Fruit fly (Drosophila melanogaster) ovary, adult (tissue): Measurements from ENCODE around the gene CG34429.

Source experiments
- CG17801 ChIP-seq: fragments of 200-800 bp; optimal IDR thresholded peaks from 2 replicates; lab custom pipeline; 2019; ENCODE audit warnings: missing biosample characterization, mild to moderate bottlenecking, missing genetic modification characterization, moderate library complexity; ENCODE audit not compliant: partially characterized antibody

Gene CG34429

DNA sequence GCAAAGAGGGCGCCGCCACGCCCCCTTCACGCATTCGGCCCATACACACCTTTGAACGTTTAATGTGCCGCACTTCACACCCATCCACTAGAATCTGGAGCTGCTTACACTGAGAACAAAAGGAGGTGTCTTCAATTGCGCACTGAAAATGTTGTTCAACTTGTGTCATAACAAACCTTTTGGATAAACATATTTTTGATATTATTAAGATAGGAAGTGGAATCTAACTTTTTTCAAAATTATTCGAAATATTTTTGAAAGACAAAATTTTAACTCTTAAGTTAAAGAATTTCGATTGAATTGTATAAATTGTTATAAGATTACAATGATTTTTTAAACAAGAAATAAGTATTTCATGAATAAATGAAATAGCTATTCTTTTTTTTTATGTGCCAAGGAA, 5.4 kb downstream of the CG34429 start:
- TF ChIP-seq CG17801: no peak

DNA sequence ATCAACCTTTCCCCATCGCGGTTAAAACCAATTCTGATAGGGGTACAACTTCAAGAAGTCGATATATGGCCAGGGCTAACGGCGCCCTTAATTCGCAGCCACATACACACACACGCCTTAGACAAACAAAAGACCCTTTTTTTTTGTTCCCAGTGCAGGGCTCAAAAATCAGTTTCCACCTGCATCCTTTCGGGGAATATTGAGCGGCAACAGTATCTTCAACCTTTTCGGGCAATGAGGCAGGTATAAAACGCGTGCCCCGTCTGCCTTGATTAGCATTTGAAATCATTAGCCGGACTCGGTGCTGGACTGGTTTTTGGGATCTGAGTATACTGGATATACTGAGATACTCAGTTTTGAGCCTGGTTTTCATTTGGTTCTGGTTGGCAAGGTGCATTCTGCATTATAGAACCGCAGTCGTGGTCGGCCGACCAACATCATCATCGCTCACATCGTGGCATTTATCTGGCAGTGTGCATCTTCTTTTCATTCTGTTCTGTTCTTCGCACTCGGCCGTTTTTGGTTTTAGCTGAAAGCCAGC, 11.3 kb downstream of the CG34429 start:
- TF ChIP-seq CG17801: no peak

DNA sequence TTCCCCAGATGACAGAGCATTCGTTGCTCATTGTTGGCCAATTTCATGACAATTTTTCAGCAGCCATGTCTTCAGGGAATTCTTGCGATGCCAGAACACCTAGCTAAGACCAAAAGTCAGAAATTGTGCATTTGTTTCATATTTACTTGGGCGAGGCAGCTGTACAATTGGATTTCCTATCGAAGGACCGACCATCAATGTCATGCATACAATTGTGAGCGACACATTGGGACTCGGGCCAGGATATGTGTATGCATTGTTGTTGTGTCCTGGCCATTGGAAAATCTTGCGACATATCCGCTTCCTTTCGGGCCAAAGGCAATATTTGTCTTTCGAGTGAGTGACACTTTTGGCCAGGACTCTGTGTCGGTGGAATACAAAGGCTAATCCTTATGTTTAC, 14.5 kb downstream of the CG34429 start:
- TF ChIP-seq CG17801: no peak

DNA sequence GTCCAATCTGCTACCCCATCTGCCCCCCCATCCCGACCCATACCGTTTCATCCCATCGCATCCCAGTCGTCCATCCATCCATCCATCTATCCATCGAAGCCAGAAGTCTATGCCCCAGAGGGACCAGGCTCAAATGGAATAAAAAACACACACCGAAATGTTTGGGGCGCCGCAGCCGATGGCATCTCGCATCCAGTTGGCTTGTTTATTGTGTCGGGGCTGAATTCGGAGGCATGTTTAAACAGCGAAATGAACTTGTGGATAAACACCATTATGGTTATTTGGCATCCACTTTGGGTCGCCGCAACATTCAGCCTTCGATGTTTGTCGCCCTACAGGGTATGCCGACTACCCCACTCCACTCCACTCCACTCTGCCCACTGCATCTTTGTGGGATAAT, 17.6 kb downstream of the CG34429 start:
- TF ChIP-seq CG17801: no peak

DNA sequence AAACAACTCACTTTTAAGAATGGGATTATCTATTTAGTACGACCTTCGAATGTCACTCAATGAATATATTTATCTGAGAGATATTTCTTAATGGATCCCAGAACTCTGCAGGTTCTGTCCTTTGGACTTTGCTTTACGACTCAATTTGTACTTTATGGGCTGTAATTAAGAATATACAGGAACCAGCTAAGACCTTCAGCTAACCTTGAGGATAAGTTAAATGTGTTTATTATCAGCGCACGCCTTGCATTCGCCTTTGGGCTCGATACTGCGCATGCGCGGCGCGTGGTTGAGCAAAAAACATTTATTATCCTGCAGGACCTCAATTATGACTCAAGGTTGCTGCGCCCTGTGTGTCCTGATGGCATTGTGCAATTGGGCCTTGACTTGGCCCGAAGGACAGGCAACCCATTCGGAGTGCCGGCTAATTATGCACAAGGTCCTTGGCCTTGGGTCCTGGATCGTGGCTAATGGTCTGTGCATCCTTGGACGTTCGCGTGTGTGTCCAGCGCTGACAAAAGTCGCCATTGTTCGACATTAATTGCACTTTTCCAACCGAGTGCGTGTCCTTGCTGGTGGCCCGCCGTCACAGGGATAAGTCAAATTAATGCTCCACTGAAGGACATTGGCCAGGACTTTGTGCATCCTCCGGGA, 18.6 kb downstream of the CG34429 start:
- no peak for TF ChIP-seq CG17801

DNA sequence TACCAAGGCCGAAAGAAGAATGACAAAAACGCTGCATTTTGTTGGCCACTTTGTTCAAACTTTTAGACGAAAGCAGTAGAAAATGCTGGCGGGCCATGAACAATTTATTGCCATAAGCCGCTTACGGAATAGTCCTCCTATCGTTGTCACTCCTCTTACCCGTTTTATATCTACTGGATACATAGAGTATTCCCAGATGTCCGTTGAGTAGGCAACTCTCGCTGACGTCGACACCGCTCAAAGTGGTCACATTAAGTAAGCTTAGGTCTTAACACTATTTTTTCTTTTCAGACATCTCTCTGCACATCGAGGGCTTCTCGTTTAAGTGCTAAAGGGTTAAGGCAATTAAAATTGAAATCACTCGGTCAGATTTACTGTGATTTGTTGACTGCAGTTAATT, 20.6 kb downstream of the CG34429 start:
- TF ChIP-seq CG17801: no peak

DNA sequence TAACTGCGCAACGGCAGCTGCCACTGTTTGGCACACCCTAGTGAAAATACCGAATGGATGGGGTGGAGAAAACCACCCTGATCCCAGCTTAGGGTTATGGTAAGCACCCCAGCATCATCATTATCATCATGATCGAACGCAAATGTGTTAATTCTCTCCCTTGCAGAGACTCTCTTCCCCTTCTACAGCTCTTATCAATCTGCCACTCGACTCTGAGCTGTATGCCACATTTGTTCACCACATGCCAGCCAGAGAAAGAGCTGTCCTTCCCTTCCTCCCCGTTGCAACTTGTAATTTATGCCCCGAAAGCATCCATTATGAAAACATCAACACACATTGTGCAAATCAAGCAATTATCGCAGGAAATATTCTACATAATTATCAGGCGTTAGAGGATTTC, 21.6 kb downstream of the CG34429 start:
- TF ChIP-seq CG17801: no peak

DNA sequence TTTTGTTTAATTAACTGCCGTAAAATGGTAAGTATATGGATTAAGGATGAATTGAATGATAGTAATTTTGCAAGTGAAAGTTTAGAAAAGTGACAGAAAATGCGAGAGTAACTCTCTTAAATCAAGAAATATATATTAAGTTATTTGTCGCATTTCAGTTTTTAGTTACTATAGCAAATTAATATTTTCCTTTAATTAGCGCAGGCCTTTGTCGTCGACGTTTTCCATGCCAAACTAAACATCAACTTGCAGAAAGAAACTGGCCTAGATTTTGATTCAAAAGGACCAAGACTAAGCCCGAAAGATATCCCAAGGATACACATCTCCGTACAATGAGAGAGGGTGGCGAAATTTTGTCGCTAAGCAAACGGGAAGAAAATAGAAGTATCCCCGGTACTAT, 24.3 kb downstream of the CG34429 start, which contains the start of gene CG17300:
Gene CG17300, minus strand, starts transcription at position 101 of the 400 bp plus-strand sequence.
- no peak for TF ChIP-seq CG17801

DNA sequence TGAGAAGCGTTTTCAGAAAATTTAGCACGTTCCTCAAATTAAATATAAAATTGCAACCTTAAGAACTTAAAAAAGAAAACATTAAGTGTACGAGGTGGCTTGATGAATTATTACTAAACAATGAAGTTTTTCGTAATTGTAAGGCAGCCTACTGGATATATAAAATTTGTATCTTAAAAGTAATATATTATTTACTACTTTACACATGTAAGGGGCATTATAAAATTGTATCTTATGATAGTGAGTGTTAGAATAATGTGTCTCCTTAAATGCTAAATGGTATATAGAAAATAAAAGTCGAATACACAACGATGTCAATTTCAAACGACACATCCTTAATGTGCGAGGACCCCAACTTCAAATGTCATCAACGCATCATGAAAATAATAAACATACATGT, 27.0 kb downstream of the CG34429 start, which contains the start of gene CG11251:
Gene CG11251, minus strand, starts transcription at position 101 of the 400 bp plus-strand sequence.
- TF ChIP-seq CG17801: no peak

DNA sequence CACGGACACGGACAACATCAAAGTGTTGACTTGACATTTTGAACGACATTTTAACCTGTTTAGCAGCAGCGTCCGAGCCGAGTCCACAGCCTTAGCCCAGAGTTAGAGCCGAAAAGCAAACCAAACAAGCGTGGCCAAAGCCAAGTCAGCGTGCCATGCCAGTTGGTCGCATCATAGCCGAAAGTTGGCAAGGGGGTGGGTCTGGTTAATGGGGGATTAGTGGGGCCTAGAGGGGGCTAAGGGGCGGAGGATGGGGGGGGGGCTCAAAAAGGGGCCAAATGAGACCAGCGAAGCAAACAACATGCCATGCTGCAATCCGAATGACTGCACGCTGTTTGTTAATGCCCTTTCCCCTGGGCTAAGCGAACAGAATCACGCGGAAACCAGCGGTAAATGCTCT, 36.3 kb downstream of the CG34429 start:
- no peak for TF ChIP-seq CG17801

DNA sequence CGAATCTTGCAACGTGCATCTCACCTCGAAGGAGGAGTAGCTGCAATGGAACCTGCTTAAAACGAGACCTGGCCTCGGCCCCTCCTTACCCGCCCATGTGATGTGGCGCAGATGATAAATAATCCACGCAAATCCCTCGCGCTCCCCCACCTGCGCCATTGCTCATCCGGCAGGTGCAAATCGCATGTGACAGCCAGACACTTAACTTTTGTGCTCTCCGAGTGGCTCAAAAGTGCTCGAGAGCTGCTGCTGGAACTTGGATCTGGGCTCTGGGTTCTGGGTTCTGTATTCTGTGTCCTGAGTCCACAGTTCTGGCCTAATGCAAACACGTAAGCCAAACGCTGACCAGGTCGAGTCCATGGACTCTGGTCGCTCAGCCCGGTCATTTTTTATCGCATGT, 37.6 kb downstream of the CG34429 start:
- no peak for TF ChIP-seq CG17801

DNA sequence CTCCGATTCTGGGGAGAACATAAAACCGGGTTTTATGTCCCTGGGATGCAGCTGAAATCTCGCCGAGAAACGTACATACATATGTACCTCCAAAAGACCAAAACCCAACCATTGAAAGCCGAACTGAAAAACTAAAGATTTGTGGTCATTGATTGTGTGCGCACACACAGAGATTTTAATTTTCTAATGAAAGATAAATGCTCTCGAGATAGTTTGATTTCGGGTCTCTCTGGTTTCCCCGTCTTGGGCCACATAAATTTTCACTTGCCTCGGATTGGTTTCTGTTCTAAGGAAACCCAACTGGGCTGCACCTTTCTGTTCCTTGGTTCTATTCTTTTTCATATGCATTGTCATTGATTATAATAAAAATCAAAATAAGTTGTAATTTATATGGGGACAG, 43.0 kb downstream of the CG34429 start:
- no peak for TF ChIP-seq CG17801

DNA sequence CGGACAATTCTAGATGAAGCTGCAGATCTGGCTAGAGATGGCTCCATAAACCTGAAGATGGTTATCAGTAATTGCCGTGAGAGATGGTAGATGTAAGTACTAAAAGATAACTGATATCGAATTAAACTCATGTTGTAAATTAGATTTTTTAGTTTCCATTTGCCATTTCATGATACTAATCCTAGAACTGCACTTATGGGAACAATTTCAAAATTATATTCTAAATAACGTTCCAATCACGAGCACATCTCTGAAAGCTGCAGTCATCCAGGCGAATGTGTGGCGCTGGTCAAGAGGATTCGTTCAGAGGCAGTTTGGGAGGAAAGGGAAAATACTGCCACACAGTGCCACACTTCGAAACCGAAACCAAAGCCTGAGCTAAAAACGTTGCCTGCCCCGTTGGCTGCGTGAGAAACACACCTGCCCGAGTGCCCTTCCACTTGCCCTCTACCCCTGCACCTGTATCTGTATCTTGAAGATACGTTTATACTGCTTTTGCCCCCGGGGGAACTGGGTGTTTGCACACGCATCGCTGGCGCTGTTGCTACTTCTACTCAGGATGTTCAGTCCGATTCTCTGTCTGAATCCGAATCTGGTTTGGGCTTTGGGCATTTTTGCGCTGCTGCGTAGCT, 44.6 kb downstream of the CG34429 start:
- no peak for TF ChIP-seq CG17801

DNA sequence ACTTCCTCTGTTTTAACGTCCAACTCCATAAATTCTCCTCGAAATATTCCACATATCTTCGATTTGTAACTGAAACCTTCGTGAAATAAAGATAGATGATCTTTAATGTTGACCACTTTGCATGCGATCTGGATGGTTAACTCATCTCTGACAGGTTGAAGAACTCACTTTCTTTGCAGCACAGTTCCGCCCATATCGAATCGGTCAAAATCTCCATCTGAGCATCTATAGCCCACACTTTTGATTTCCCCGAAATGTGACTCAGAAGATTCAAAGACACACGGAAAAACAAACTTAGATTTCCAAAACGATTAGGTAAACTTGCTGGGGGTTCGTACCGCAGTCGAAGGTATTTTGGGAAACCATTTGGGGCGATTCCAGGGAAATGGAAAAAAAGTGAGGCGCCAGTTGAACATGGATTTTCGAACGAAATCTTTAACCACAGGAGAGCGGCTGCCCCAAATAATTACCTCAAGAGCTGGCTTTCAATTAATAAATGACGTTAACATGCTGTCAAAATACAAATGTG, 45.6 kb downstream of the CG34429 start:
- no peak for TF ChIP-seq CG17801

DNA sequence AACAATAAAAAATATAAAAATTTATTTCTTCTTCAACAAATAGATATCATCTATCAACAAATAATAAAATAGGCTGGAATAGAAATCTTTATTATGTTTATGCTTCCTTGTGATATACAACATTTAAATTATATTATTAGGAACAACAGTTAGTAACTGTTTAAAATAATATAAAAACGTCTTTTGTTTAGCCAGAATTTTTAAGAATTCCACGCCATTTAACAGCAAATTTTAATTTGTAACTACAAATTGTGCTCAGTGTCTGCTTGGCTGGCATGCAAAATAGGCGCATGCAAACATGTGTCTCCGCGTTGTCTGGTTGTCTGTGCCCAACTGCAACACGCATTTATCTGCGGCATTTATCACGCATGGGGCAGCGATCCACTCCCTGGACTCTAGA, 46.5 kb downstream of the CG34429 start:
- no peak for TF ChIP-seq CG17801

DNA sequence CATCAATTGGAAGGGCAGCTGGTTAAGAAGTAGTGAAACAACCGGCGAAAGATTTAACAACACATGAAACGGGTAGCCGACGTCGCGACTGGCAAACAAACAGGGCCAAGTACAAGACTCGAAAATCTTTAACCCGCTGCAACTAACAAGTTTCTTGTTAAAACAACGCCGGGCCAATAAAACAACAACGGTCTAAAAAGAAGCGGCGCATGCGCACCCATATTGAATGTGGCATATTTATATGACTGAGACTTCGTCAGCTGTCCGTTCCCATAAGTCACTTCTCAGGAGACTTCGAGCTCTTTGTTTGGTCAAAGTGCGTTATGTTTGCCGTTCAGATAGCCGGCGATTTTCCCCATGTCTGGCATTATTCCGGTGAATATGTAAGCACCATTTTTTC, 48.6 kb downstream of the CG34429 start:
- no peak for TF ChIP-seq CG17801
